Worm (Caenorhabditis elegans): ENCODE measurements around the gene C44C10.11.

DNA sequence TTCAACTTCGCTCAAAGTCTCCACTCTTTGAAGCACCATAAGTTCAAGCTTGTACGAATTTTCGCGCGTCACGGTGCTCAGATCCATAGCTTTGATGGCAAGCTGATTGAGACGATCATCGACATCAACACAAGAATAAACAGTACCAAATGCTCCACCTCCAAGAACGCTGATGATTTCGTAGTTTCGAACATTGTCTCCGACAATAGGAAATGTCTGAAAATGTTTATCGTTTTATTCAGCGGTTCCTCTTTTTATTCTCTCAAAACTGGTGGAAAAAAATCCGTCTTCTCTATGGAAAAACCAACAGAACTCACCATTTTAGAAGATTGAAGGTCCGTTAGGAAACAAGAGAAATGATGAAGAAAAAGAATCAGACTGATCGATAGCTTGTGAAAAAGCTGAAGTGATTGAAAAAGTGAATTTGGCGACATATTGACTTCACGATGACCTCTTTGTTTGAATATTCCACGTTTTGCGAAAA is 22.3 kb downstream of the C44C10.11 start, which contains the start of gene C44C10.7:
- TF ChIP-seq lin-38 (GFP tag; IDR thresholded peaks at IDR 0.05) = no peak
- TF ChIP-seq snpc-4 (tag; optimal IDR thresholded peaks at IDR 0.05) = no peak
- no peak for TF ChIP-seq lir-3 (tag; optimal IDR thresholded peaks at IDR 0.05)
- no peak for TF ChIP-seq aha-1 (tag)
- no peak for TF ChIP-seq mdl-1 (tag; optimal IDR thresholded peaks at IDR 0.05)
- TF ChIP-seq duxl-1 (tag; optimal IDR thresholded peaks at IDR 0.05; ENCODE audit: poor library complexity) = no peak
